Worm (Caenorhabditis elegans) whole organism, late embryonic: Measurements from ENCODE around the gene idpc-2.

Source experiments
- ahr-1 ChIP-seq: sonication (generic microtip); optimal IDR thresholded peaks from 2 replicates; lab custom pipeline; 2016; ENCODE audit warnings: missing genetic modification characterization, missing compliant biosample characterization
- fkh-10 ChIP-seq: fragments of 150-350 bp; optimal IDR thresholded peaks from 2 replicates; lab custom pipeline; 2014; ENCODE audit warnings: missing biosample characterization, missing genetic modification reagents, missing genetic modification characterization
- hlh-13 ChIP-seq: fragments of 200-800 bp; sonication (Bioruptor generic); optimal IDR thresholded peaks from 2 replicates; lab custom pipeline; 2018; ENCODE audit warnings: mild to moderate bottlenecking, missing genetic modification characterization, missing compliant biosample characterization
- odd-2 ChIP-seq: sonication (generic microtip); optimal IDR thresholded peaks from 2 replicates; lab custom pipeline; 2017; ENCODE audit warnings: antibody characterized with exemption, mild to moderate bottlenecking, missing genetic modification characterization, missing compliant biosample characterization
- pha-4 ChIP-seq: fragments of 150-350 bp; optimal IDR thresholded peaks from 2 replicates; lab custom pipeline; 2018; ENCODE audit warnings: missing biosample characterization, missing genetic modification reagents, missing genetic modification characterization

DNA sequence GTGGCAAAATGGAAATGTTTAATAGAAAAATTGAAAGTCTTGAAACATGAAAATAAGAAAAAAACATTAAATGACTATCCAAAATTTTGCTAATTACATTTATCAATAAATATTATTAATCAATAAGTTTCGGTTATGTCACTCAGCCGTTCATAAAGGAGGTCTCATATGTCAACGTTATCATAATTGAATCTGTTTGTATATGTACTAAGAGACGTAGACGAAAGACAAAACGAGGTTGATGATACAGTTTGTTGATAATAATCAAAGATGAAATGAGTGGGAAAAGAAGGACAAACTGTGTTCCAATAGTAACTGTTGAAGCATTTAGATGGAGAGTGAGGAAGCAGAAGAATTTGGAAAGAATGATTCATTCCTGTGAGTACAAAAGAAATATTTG lies 34.2 kb downstream of the idpc-2 start:
- TF ChIP-seq odd-2, result no peak
- no peak for TF ChIP-seq hlh-13 (GFP tag; lab: Kevin White, UChicago)
- TF ChIP-seq pha-4 (tag; lab: Kevin White, UChicago), result no peak
- no peak for TF ChIP-seq fkh-10
- TF ChIP-seq ahr-1 (tag; lab: Kevin White, UChicago), result no peak
